Worm (Caenorhabditis elegans): ENCODE data around the gene K09F6.15.

ce11 chrII:2233240-2233639 lies 44.1 kb downstream of the K09F6.15 start, which contains the start of gene cct-3:
- TF ChIP-seq peb-1 (tag; optimal IDR thresholded peaks at IDR 0.05) (no peak), unc-62 (GFP tag; optimal IDR thresholded peaks at IDR 0.05) (no peak), lsy-2 (tag; optimal IDR thresholded peaks at IDR 0.05) (no peak), fos-1 (tag; optimal IDR thresholded peaks at IDR 0.05) (no peak), zag-1 (tag; optimal IDR thresholded peaks at IDR 0.05) (no peak)

Measured in whole organism, L2 larva.